1 worm cellular context compared by ENCODE assay signal in genomic region chrIII:10818364-10818763, ce11.
A peak's percentile ranks its signal among the peaks of the same experiment; 100 is the strongest.
TF ChIP-seq lines count a peak whose summit lies in the region.

No protein-coding gene starts in this region.

TF ChIP-seq in whole organism, L1 larva, 84 proteins besides CTCF, POLR2A, EP300 and RAD21 (continued from another document):
- peak; percentile 7 for TF ChIP-seq aly-2 (tag; optimal IDR thresholded peaks at IDR 0.05; lab: Kevin White, UChicago)
